Fruit fly (Drosophila melanogaster): Measurements from ENCODE around the gene CG8312.

dm6 chr3R:9625443-9625842 is 34.3 kb downstream of the CG8312 start:
- TF ChIP-seq CG12768 (GFP tag; optimal IDR thresholded peaks at IDR 0.05): no peak
- no peak for TF ChIP-seq cnc (optimal IDR thresholded peaks at IDR 0.05)
- no peak for TF ChIP-seq CG14711 (tag; optimal IDR thresholded peaks at IDR 0.05)
- no peak for TF ChIP-seq Hr96 (GFP tag; optimal IDR thresholded peaks at IDR 0.05)
- no peak for TF ChIP-seq bab1 (GFP tag; optimal IDR thresholded peaks at IDR 0.05)
- no peak for TF ChIP-seq tj (GFP tag; optimal IDR thresholded peaks at IDR 0.05)
- TF ChIP-seq CG5204 (GFP tag; optimal IDR thresholded peaks at IDR 0.05): no peak
- TF ChIP-seq cic (GFP tag; optimal IDR thresholded peaks at IDR 0.05): no peak
- no peak for TF ChIP-seq CG7045 (GFP tag; optimal IDR thresholded peaks at IDR 0.05)
- no peak for TF ChIP-seq CG11617 (GFP tag; optimal IDR thresholded peaks at IDR 0.05)
- TF ChIP-seq kay (GFP tag; ENCODE audit: borderline replicate concordance): no peak
- TF ChIP-seq Crg-1 (GFP tag; optimal IDR thresholded peaks at IDR 0.05): no peak
- no peak for TF ChIP-seq Mnt (GFP tag; optimal IDR thresholded peaks at IDR 0.05)
- TF ChIP-seq ovo (GFP tag; optimal IDR thresholded peaks at IDR 0.05): no peak
